Fruit fly (Drosophila melanogaster) whole organism: ENCODE results near the gene CG14931.

ENCODE experiments used
- CG8478 ChIP-seq: fragments of >200 bp; optimal IDR thresholded peaks from 2 replicates; lab custom pipeline; 2018; ENCODE audit warnings: inconsistent platforms
- Dll ChIP-seq: fragments of >200 bp; optimal IDR thresholded peaks from 2 replicates; lab custom pipeline; 2017
- EcR ChIP-seq, 2 experiments: fragments of >200 bp; optimal IDR thresholded peaks; 2 replicates each; lab custom pipeline; 2017; ENCODE audit warnings: missing biosample characterization in 2 of 2, missing genetic modification characterization in 2 of 2, missing genetic modification reagents in 2 of 2
- pan ChIP-seq: fragments of >200 bp; optimal IDR thresholded peaks from 2 replicates; lab custom pipeline; 2017
- psq ChIP-seq: fragments of >200 bp; optimal IDR thresholded peaks from 2 replicates; lab custom pipeline; 2017
- usp ChIP-seq: fragments of >200 bp; optimal IDR thresholded peaks from 2 replicates; lab custom pipeline; 2017; ENCODE audit warnings: missing biosample characterization, missing genetic modification characterization, mixed read lengths

CG14931 gene

dm6 chr2L:11829277-11829676, 41.1 kb downstream of the CG14931 start, which contains the start of gene esc:
Gene esc, minus strand, starts transcription at chr2L:11829405.
- no peak for TF ChIP-seq Dll
- TF ChIP-seq EcR (GFP tag; optimal IDR thresholded peaks at IDR 0.05; lab: Kevin White, UChicago): no peak
- no peak for TF ChIP-seq CG8478
- no peak for TF ChIP-seq usp (GFP tag; lab: Kevin White, UChicago)
- no peak for TF ChIP-seq psq
- TF ChIP-seq pan: no peak

- TF ChIP-seq pan (no peak), CG8478 (no peak), psq (no peak), EcR (GFP tag; optimal IDR thresholded peaks at IDR 0.05; lab: Kevin White, UChicago) (no peak), Dll (no peak), usp (GFP tag; lab: Kevin White, UChicago) (no peak)
These were observed 45.7 kb downstream of the CG14931 start, which contains the start of gene CG45011 for dm6 chr2L:11833786-11834185. Gene CG45011, plus strand, starts transcription at chr2L:11834086.

- TF ChIP-seq CG8478 (no peak), pan (no peak), usp (GFP tag; lab: Kevin White, UChicago) (no peak), EcR (GFP tag; optimal IDR thresholded peaks at IDR 0.05; lab: Kevin White, UChicago) (no peak), psq (no peak), Dll (no peak)
These were observed 46.2 kb downstream of the CG14931 start, which contains the start of gene CG45012 for dm6 chr2L:11834308-11834707. Gene CG45012, plus strand, starts transcription at chr2L:11834608.

dm6 chr2L:11836943-11837342, 48.8 kb downstream of the CG14931 start, which contains the start of gene Sfp33A4:
Gene Sfp33A4, plus strand, starts transcription at chr2L:11837243.
- TF ChIP-seq usp (GFP tag; lab: Kevin White, UChicago): no peak
- TF ChIP-seq CG8478: no peak
- no peak for TF ChIP-seq pan
- TF ChIP-seq psq: no peak
- TF ChIP-seq EcR (GFP tag; optimal IDR thresholded peaks at IDR 0.05; lab: Kevin White, UChicago): no peak
- no peak for TF ChIP-seq Dll

- TF ChIP-seq Dll (no peak), pan (no peak), usp (GFP tag; lab: Kevin White, UChicago) (no peak), CG8478 (no peak), EcR (GFP tag; optimal IDR thresholded peaks at IDR 0.05; lab: Kevin White, UChicago) (no peak), psq (no peak)
These were observed 49.3 kb downstream of the CG14931 start, which contains the start of gene Sfp33A2 for dm6 chr2L:11837413-11837812. Gene Sfp33A2, plus strand, starts transcription at chr2L:11837713.
